Worm (Caenorhabditis elegans) whole organism, midembryonic: ENCODE data around the gene cest-26.

Experiments
- T22C8.4 ChIP-seq: fragments of 200-800 bp; sonication (Bioruptor generic); IDR thresholded peaks from 2 replicates; pipeline ENCODE4 v1.3.6; 2022; ENCODE audit warnings: missing genetic modification characterization, missing compliant biosample characterization
- cog-1 ChIP-seq: sonication (generic microtip); optimal IDR thresholded peaks from 2 replicates; lab custom pipeline; 2016; ENCODE audit warnings: missing genetic modification characterization, missing compliant biosample characterization

DNA sequence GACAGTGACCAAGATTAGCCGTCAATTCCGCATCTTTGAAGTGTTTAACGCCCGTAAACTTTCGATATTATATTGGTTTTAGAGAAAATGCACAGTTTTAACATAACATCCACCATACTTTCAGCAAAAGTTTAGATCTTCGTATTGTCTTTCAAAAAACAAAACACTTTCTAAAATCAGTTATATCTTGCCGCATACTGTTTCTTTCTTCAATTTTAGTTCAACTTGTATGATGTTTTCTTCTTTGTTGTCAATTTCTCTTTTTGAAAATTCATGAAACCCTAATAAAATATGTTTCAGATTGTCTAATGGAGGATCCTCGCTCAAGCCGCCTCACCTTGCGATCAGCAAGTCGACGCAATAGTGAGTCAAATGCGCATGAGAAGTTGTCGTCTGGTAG is 16.4 kb upstream of the cest-26 start, which contains the start of gene F02E8.4:
- TF ChIP-seq T22C8.4 (no peak), cog-1 (tag; lab: Kevin White, UChicago) (no peak)
